Fruit fly (Drosophila melanogaster) S2 (cell line): ENCODE data around the gene kibra.

Experiments
- CG8478 ChIP-seq: fragments of >200 bp; optimal IDR thresholded peaks from 2 replicates; lab custom pipeline; 2018
- CTCF ChIP-seq, 2 experiments: fragments of >200 bp; optimal IDR thresholded peaks; 2 replicates each; lab custom pipeline; 2018

dm6 chr3R:14764131-14764530 is 40.1 kb upstream of the kibra start:
- no peak for TF ChIP-seq CTCF (optimal IDR thresholded peaks at IDR 0.05; lab: Kevin White, UChicago)
- TF ChIP-seq CG8478 (lab: Kevin White, UChicago), result no peak
